Fruit fly (Drosophila melanogaster) whole organism, adult: Measurements from ENCODE around the gene CG17121.

ENCODE experiments used
- CG11617 ChIP-seq: fragments of 200-800 bp; sonication (Bioruptor generic); optimal IDR thresholded peaks from 2 replicates; lab custom pipeline; 2017; ENCODE audit warnings: mild to moderate bottlenecking, missing biosample characterization, missing genetic modification reagents, missing genetic modification characterization
- CG14711 ChIP-seq: fragments of 200-800 bp; sonication (Bioruptor generic); optimal IDR thresholded peaks from 2 replicates; lab custom pipeline; 2018; ENCODE audit warnings: missing biosample characterization, mild to moderate bottlenecking, missing genetic modification characterization, moderate library complexity
- CG5204 ChIP-seq: fragments of 200-800 bp; sonication (Bioruptor generic); optimal IDR thresholded peaks from 2 replicates; lab custom pipeline; 2016; ENCODE audit warnings: missing biosample characterization, missing genetic modification characterization
- cnc ChIP-seq, 2 experiments: fragments of >200 bp; optimal IDR thresholded peaks; 2 replicates each; lab custom pipeline; 2017
- kay ChIP-seq: fragments of 200-800 bp; sonication (Bioruptor generic); peaks from one replicate; lab custom pipeline; 2016; ENCODE audit warnings: missing biosample characterization, missing genetic modification characterization, borderline replicate concordance
- toe ChIP-seq: fragments of 200-800 bp; sonication (Bioruptor generic); optimal IDR thresholded peaks from 2 replicates; lab custom pipeline; 2016; ENCODE audit warnings: missing biosample characterization, missing genetic modification characterization

DNA sequence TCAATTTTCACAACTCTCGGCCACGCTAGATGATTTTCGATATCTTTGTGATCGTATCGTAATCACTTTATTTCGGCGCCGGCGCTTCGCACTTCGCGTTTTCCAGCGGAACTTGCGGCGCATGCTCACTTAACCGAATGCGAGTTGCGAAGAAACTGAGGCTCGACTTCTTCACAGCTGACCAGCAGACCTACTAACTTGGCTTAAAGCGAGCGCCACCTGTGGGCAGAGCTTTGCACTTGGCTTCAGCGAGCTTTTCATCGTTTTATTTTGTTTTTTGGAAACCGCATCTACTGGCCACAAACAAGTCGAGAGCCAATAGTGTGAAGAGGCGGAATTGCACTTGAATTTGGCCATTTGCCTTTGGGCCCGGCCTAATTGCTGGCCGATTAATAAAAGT lies 37.6 kb downstream of the CG17121 start, which contains the start of gene CG34375:
- TF ChIP-seq kay (GFP tag; lab: Kevin White, UChicago) = no peak
- TF ChIP-seq CG11617 (GFP tag; lab: Kevin White, UChicago) = no peak
- no peak for TF ChIP-seq CG14711 (tag; lab: Kevin White, UChicago)
- no peak for TF ChIP-seq CG5204 (GFP tag; lab: Kevin White, UChicago)
- TF ChIP-seq cnc (optimal IDR thresholded peaks at IDR 0.05; lab: Kevin White, UChicago) = no peak
- no peak for TF ChIP-seq toe (GFP tag; lab: Kevin White, UChicago)
